Fruit fly (Drosophila melanogaster) whole organism, prepupa: Measurements from ENCODE around the gene CG10466.

Experiments used
- CG15336 ChIP-seq: fragments of 200-800 bp; sonication (Bioruptor generic); IDR thresholded peaks from 2 replicates; pipeline ENCODE4 v1.3.6; 2022; ENCODE audit warnings: missing biosample characterization, missing genetic modification characterization
- CG1621 ChIP-seq: fragments of 200-800 bp; sonication (Bioruptor generic); optimal IDR thresholded peaks from 3 replicates; lab custom pipeline; 2018; ENCODE audit warnings: missing biosample characterization, mild to moderate bottlenecking, missing genetic modification characterization
- CG16779 ChIP-seq: fragments of 200-800 bp; sonication (Bioruptor generic); optimal IDR thresholded peaks from 3 replicates; lab custom pipeline; 2017; ENCODE audit warnings: missing biosample characterization, mild to moderate bottlenecking, missing genetic modification characterization
- CG31627 ChIP-seq: fragments of 200-800 bp; sonication (Bioruptor generic); optimal IDR thresholded peaks from 3 replicates; lab custom pipeline; 2016; ENCODE audit warnings: missing biosample characterization, missing genetic modification characterization
- CG34406 ChIP-seq: fragments of 200-800 bp; sonication (Bioruptor generic); optimal IDR thresholded peaks from 3 replicates; lab custom pipeline; 2016; ENCODE audit warnings: missing biosample characterization, missing genetic modification characterization
- CG6792 ChIP-seq: fragments of 200-800 bp; sonication (Bioruptor generic); optimal IDR thresholded peaks from 3 replicates; lab custom pipeline; 2016; ENCODE audit warnings: missing biosample characterization, missing genetic modification characterization
- CG6808 ChIP-seq: fragments of 200-800 bp; sonication (Bioruptor generic); optimal IDR thresholded peaks from 3 replicates; lab custom pipeline; 2017; ENCODE audit warnings: missing biosample characterization, missing genetic modification characterization, mild to moderate bottlenecking, moderate library complexity, missing genetic modification reagents
- CG7368 ChIP-seq: fragments of 200-800 bp; sonication (Bioruptor generic); optimal IDR thresholded peaks from 3 replicates; lab custom pipeline; 2016; ENCODE audit warnings: missing biosample characterization, missing genetic modification characterization
- CG8119 ChIP-seq: fragments of 200-800 bp; sonication (Bioruptor generic); IDR thresholded peaks from 3 replicates; pipeline ENCODE4 v1.3.6; 2022; ENCODE audit warnings: missing biosample characterization, missing genetic modification characterization
- CG9139 ChIP-seq: fragments of 200-800 bp; sonication (Bioruptor generic); optimal IDR thresholded peaks from 3 replicates; lab custom pipeline; 2017; ENCODE audit warnings: missing biosample characterization, mild to moderate bottlenecking, missing genetic modification characterization
- Eip75B ChIP-seq: fragments of 200-800 bp; sonication (Bioruptor generic); optimal IDR thresholded peaks from 3 replicates; lab custom pipeline; 2016; ENCODE audit warnings: missing biosample characterization, missing genetic modification characterization
- Eip78C ChIP-seq: fragments of 200-800 bp; sonication (Bioruptor generic); peaks from one replicate; lab custom pipeline; 2016; ENCODE audit warnings: missing biosample characterization, missing genetic modification characterization
- Ets21C ChIP-seq: fragments of 200-800 bp; sonication (Bioruptor generic); optimal IDR thresholded peaks from 3 replicates; lab custom pipeline; 2016; ENCODE audit warnings: missing biosample characterization, missing genetic modification characterization
- Ets96B ChIP-seq: fragments of 200-800 bp; optimal IDR thresholded peaks from 2 replicates; lab custom pipeline; 2019; ENCODE audit warnings: missing biosample characterization, mild to moderate bottlenecking, missing genetic modification characterization, moderate library complexity
- Gug ChIP-seq: fragments of 200-800 bp; sonication (Bioruptor generic); IDR thresholded peaks from 2 replicates; pipeline ENCODE4 v1.3.6; 2022; ENCODE audit warnings: missing biosample characterization, missing genetic modification characterization
- Hr38 ChIP-seq: sonication (Bioruptor generic); optimal IDR thresholded peaks from 2 replicates; lab custom pipeline; 2016; ENCODE audit warnings: missing biosample characterization, missing genetic modification characterization
- Hr39 ChIP-seq: fragments of 200-800 bp; sonication (Bioruptor generic); optimal IDR thresholded peaks from 2 replicates; lab custom pipeline; 2016; ENCODE audit warnings: missing biosample characterization, missing genetic modification characterization
- Hr4 ChIP-seq: fragments of 200-800 bp; sonication (Bioruptor generic); optimal IDR thresholded peaks from 3 replicates; lab custom pipeline; 2016; ENCODE audit warnings: missing biosample characterization, missing genetic modification characterization
- Lpt ChIP-seq: fragments of 200-800 bp; sonication (Bioruptor generic); optimal IDR thresholded peaks from 3 replicates; lab custom pipeline; 2016; ENCODE audit warnings: missing biosample characterization, missing genetic modification characterization
- Met ChIP-seq: fragments of 200-800 bp; sonication (Bioruptor generic); optimal IDR thresholded peaks from 3 replicates; lab custom pipeline; 2016; ENCODE audit warnings: missing biosample characterization, missing genetic modification characterization
- Smox ChIP-seq: fragments of 200-800 bp; sonication (Bioruptor generic); optimal IDR thresholded peaks from 3 replicates; lab custom pipeline; 2016; ENCODE audit warnings: missing biosample characterization, missing genetic modification characterization
- Sox102F ChIP-seq: fragments of 200-800 bp; sonication (Bioruptor generic); optimal IDR thresholded peaks from 2 replicates; lab custom pipeline; 2016; ENCODE audit warnings: missing biosample characterization, mild to moderate bottlenecking, missing genetic modification characterization
- Sox14 ChIP-seq: fragments of 200-800 bp; sonication (Bioruptor generic); optimal IDR thresholded peaks from 3 replicates; lab custom pipeline; 2016; ENCODE audit warnings: missing biosample characterization, missing genetic modification characterization
- achi ChIP-seq: fragments of 200-800 bp; sonication (Bioruptor generic); optimal IDR thresholded peaks from 3 replicates; lab custom pipeline; 2016; ENCODE audit warnings: missing biosample characterization, missing genetic modification characterization
- acj6 ChIP-seq: fragments of 200-800 bp; sonication (Bioruptor generic); optimal IDR thresholded peaks from 3 replicates; lab custom pipeline; 2016; ENCODE audit warnings: missing biosample characterization, missing genetic modification characterization
- cyc ChIP-seq: fragments of 200-800 bp; sonication (Bioruptor generic); optimal IDR thresholded peaks from 3 replicates; lab custom pipeline; 2016; ENCODE audit warnings: missing biosample characterization, missing genetic modification characterization
- dsx ChIP-seq: fragments of 200-800 bp; optimal IDR thresholded peaks from 3 replicates; lab custom pipeline; 2019; ENCODE audit warnings: missing biosample characterization, mild to moderate bottlenecking, missing genetic modification characterization, moderate library complexity; ENCODE audit not compliant: poor library complexity, severe bottlenecking
- eg ChIP-seq: fragments of 200-800 bp; sonication (Bioruptor generic); IDR thresholded peaks from 3 replicates; pipeline ENCODE4 v1.3.6; 2022; ENCODE audit warnings: missing biosample characterization, missing genetic modification characterization
- esn ChIP-seq: fragments of 200-800 bp; sonication (Bioruptor generic); optimal IDR thresholded peaks from 2 replicates; lab custom pipeline; 2016; ENCODE audit warnings: missing biosample characterization, mild to moderate bottlenecking, missing genetic modification characterization, moderate library complexity
- fd59A ChIP-seq: fragments of 200-800 bp; sonication (Bioruptor generic); optimal IDR thresholded peaks from 2 replicates; lab custom pipeline; 2017; ENCODE audit warnings: missing biosample characterization, mild to moderate bottlenecking, missing genetic modification characterization, missing genetic modification reagents
- lz ChIP-seq: fragments of 200-800 bp; sonication (Bioruptor generic); optimal IDR thresholded peaks from 3 replicates; lab custom pipeline; 2016; ENCODE audit warnings: missing biosample characterization, missing genetic modification characterization
- net ChIP-seq: fragments of 200-800 bp; sonication (Bioruptor generic); optimal IDR thresholded peaks from 3 replicates; lab custom pipeline; 2016; ENCODE audit warnings: missing biosample characterization, missing genetic modification characterization
- pdm3 ChIP-seq: fragments of 200-800 bp; sonication (Bioruptor generic); optimal IDR thresholded peaks from 3 replicates; lab custom pipeline; 2016; ENCODE audit warnings: missing biosample characterization, missing genetic modification characterization
- svp ChIP-seq: fragments of 200-800 bp; sonication (Bioruptor generic); peaks from one replicate; lab custom pipeline; 2016; ENCODE audit warnings: missing biosample characterization, missing genetic modification characterization
- topi ChIP-seq: fragments of 200-800 bp; sonication (Bioruptor generic); optimal IDR thresholded peaks from 3 replicates; lab custom pipeline; 2016; ENCODE audit warnings: missing biosample characterization, missing genetic modification characterization
- vri ChIP-seq: fragments of 200-800 bp; sonication (Bioruptor generic); optimal IDR thresholded peaks from 3 replicates; lab custom pipeline; 2016; ENCODE audit warnings: missing biosample characterization, mild to moderate bottlenecking, missing genetic modification characterization

CG10466 gene

dm6 chr2L:19800703-19801102, 8.8 kb downstream of the CG10466 start:
- TF ChIP-seq dsx (GFP tag; lab: Kevin White, UChicago) (no peak), Eip78C (peak; percentile 46), vri (no peak), net (GFP tag; lab: Kevin White, UChicago) (no peak)

DNA sequence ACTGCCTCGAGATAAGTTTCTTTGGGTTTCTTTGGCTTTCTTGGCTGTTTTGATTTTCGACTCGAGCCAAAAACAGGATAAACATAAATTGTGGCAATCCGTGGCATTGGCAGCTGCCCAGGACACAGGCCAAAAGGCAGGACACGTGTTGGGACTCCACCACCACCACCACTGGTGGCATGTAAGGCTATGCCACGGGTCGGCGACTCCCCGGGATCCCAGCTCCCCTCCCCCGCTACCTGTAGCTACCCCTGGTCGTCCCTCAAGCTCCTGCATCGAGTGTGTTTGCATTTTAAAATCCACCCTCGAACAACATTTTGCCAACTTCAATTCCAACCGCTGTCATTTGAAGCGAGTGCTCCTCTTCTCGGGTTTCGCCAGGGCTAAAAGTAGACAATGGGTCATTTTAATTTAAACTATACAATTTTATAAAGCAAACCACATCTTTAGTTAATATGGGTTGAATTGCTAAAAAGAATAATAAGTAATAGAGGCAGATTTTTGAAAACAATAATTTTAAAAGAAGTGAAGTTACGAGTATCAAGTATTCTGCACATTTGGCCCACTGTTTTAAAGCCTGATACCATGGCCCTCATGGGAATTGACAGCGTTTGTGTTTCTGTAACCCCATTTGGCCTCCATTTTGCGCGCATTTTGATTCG, 10.2 kb downstream of the CG10466 start:
- TF ChIP-seq esn (GFP tag; lab: Kevin White, UChicago) = peak; percentile 33
- peak; percentile 3 for TF ChIP-seq CG34406 (GFP tag; lab: Kevin White, UChicago)
- no peak for TF ChIP-seq Ets21C (GFP tag; lab: Kevin White, UChicago)
- no peak for TF ChIP-seq eg (GFP tag; lab: Robert Waterston, UW)
- no peak for TF ChIP-seq CG1621 (tag; lab: Kevin White, UChicago)
- TF ChIP-seq topi (GFP tag; lab: Kevin White, UChicago) = no peak
- no peak for TF ChIP-seq Lpt (GFP tag; lab: Kevin White, UChicago)
- peak; percentile 10 for TF ChIP-seq vri
- peak; percentile 6 for TF ChIP-seq achi
- TF ChIP-seq acj6 (GFP tag; lab: Kevin White, UChicago) = peak; percentile 20
- TF ChIP-seq pdm3 = peak; percentile 3
- no peak for TF ChIP-seq CG6808
- no peak for TF ChIP-seq fd59A
- peak; percentile 10 for TF ChIP-seq CG31627
- TF ChIP-seq CG7368 = no peak
- peak; percentile 49 for TF ChIP-seq Met (GFP tag; lab: Kevin White, UChicago)
- TF ChIP-seq Eip75B (GFP tag; lab: Kevin White, UChicago) = peak; percentile 18
- peak; percentile 24 for TF ChIP-seq Sox102F (GFP tag; lab: Kevin White, UChicago)
- TF ChIP-seq CG8119 (GFP tag; lab: Robert Waterston, UW) = no peak
- TF ChIP-seq CG15336 = 0 out of 2 replicates have a peak, but pooled peaks have one; percentile 13
- TF ChIP-seq Hr38 (GFP tag; lab: Kevin White, UChicago) = no peak
- TF ChIP-seq Ets96B (tag; lab: Kevin White, UChicago) = no peak
- no peak for TF ChIP-seq CG6792 (GFP tag; lab: Kevin White, UChicago)
- peak; percentile 36 for TF ChIP-seq Eip78C
- TF ChIP-seq dsx (GFP tag; lab: Kevin White, UChicago) = no peak
- TF ChIP-seq lz = peak; percentile 14
- TF ChIP-seq Smox (GFP tag; lab: Kevin White, UChicago) = peak; percentile 47
- TF ChIP-seq svp (GFP tag; lab: Kevin White, UChicago) = peak; percentile 65
- no peak for TF ChIP-seq Hr39 (GFP tag; lab: Kevin White, UChicago)
- TF ChIP-seq, all 60 proteins: peak for 15

dm6 chr2L:19805007-19805406, 13.1 kb downstream of the CG10466 start:
- no peak for TF ChIP-seq cyc (GFP tag; lab: Kevin White, UChicago)
- TF ChIP-seq svp (GFP tag; lab: Kevin White, UChicago) = no peak
- no peak for TF ChIP-seq acj6 (GFP tag; lab: Kevin White, UChicago)
- TF ChIP-seq CG9139 (GFP tag; lab: Kevin White, UChicago) = no peak
- TF ChIP-seq achi = no peak
- TF ChIP-seq CG7368 = no peak
- no peak for TF ChIP-seq Eip75B (GFP tag; lab: Kevin White, UChicago)
- no peak for TF ChIP-seq CG31627
- no peak for TF ChIP-seq Hr4 (GFP tag; lab: Kevin White, UChicago)
- TF ChIP-seq Gug (GFP tag; lab: Robert Waterston, UW) = no peak
- no peak for TF ChIP-seq CG34406 (GFP tag; lab: Kevin White, UChicago)
- no peak for TF ChIP-seq CG16779 (tag; lab: Kevin White, UChicago)
- TF ChIP-seq Ets96B (tag; lab: Kevin White, UChicago) = no peak
- TF ChIP-seq topi (GFP tag; lab: Kevin White, UChicago) = no peak
- no peak for TF ChIP-seq Hr39 (GFP tag; lab: Kevin White, UChicago)
- no peak for TF ChIP-seq Sox14
- TF ChIP-seq pdm3 = no peak
